Worm (Caenorhabditis elegans) whole organism, L1 larva: ENCODE data around the gene T02H6.10.
A peak's percentile ranks its signal among the peaks of the same experiment; 100 is the strongest.

Experiments
- C04F5.9 ChIP-seq: sonication (generic microtip); optimal IDR thresholded peaks from 2 replicates; lab custom pipeline; 2016; ENCODE audit warnings: missing genetic modification characterization, missing compliant biosample characterization
- F16B12.6 ChIP-seq: fragments of 150-350 bp; optimal IDR thresholded peaks from 2 replicates; lab custom pipeline; 2014; ENCODE audit warnings: missing biosample characterization, missing genetic modification characterization
- aly-2 ChIP-seq: fragments of 150-350 bp; optimal IDR thresholded peaks from 2 replicates; lab custom pipeline; 2014; ENCODE audit warnings: missing biosample characterization, missing genetic modification characterization
- ceh-82 ChIP-seq, 3 experiments: fragments of 150-350 bp in 1 of 3; sonication (generic microtip) in 2 of 3; optimal IDR thresholded peaks; 2 replicates each; lab custom pipeline; 2014 to 2017; ENCODE audit warnings: missing biosample characterization in 3 of 3, missing genetic modification characterization in 3 of 3
- ceh-88 ChIP-seq: fragments of 200-800 bp; sonication (Bioruptor generic); IDR thresholded peaks from 2 replicates; pipeline ENCODE4 v1.3.6; 2022; ENCODE audit warnings: missing genetic modification characterization, missing compliant biosample characterization
- dpl-1 ChIP-seq, 3 experiments: fragments of 150-350 bp in 2 of 3; sonication (generic microtip) in 1 of 3; optimal IDR thresholded peaks; 2 replicates each; lab custom pipeline; 2014 to 2017; ENCODE audit warnings: missing biosample characterization in 3 of 3, missing genetic modification characterization in 3 of 3, missing genetic modification reagents in 3 of 3
- efl-1 ChIP-seq, 4 experiments: fragments of 150-350 bp; optimal IDR thresholded peaks in 3 of 4; peaks in 1 of 4; 1 replicate in 1 of 4; 2 replicates in 3 of 4; lab custom pipeline; 2014; ENCODE audit warnings: missing biosample characterization in 2 of 4, missing genetic modification characterization in 2 of 4, missing genetic modification reagents in 2 of 4
- egl-27 ChIP-seq, 2 experiments: fragments of 150-350 bp in 1 of 2; sonication (generic microtip); optimal IDR thresholded peaks; 3 replicates each; lab custom pipeline; 2017 to 2018; ENCODE audit warnings: missing biosample characterization in 2 of 2, missing genetic modification characterization in 2 of 2, missing genetic modification reagents in 2 of 2
- elt-3 ChIP-seq, 6 experiments: fragments of 150-350 bp in 1 of 6; sonication (generic microtip); optimal IDR thresholded peaks; 2 replicates each; lab custom pipeline; 2017 to 2018; ENCODE audit warnings: missing biosample characterization in 6 of 6, missing genetic modification characterization in 6 of 6, inconsistent platforms in 1 of 6
- fkh-10 ChIP-seq: sonication (generic microtip); optimal IDR thresholded peaks from 2 replicates; lab custom pipeline; 2017; ENCODE audit warnings: missing biosample characterization, missing genetic modification reagents, missing genetic modification characterization
- grh-1 ChIP-seq: fragments of 200-800 bp; sonication (Bioruptor generic); IDR thresholded peaks from 2 replicates; pipeline ENCODE4 v1.3.6; 2022; ENCODE audit warnings: missing genetic modification reagents, missing genetic modification characterization, missing compliant biosample characterization
- hpl-2 ChIP-seq: fragments of 150-350 bp; optimal IDR thresholded peaks from 2 replicates; lab custom pipeline; 2014; ENCODE audit warnings: missing biosample characterization, missing genetic modification reagents, missing genetic modification characterization
- isw-1 ChIP-seq: fragments of 200-800 bp; sonication (Bioruptor generic); IDR thresholded peaks from 2 replicates; pipeline ENCODE4 v1.3.6; 2022; ENCODE audit warnings: missing genetic modification characterization, missing compliant biosample characterization
- lin-14 ChIP-seq: fragments of 200-800 bp; sonication (Bioruptor generic); optimal IDR thresholded peaks from 2 replicates; lab custom pipeline; 2018; ENCODE audit warnings: mild to moderate bottlenecking, missing genetic modification characterization, moderate library complexity, missing compliant biosample characterization
- lin-15B ChIP-seq: fragments of 150-350 bp; sonication (generic microtip); optimal IDR thresholded peaks from 3 replicates; lab custom pipeline; 2014; ENCODE audit warnings: missing biosample characterization, missing genetic modification characterization
- lin-35 ChIP-seq, 2 experiments: fragments of 150-350 bp; optimal IDR thresholded peaks; 2 replicates each; lab custom pipeline; 2014; ENCODE audit warnings: missing biosample characterization in 2 of 2, missing genetic modification characterization in 2 of 2, missing genetic modification reagents in 2 of 2
- lin-39 ChIP-seq: fragments of 150-350 bp; optimal IDR thresholded peaks from 2 replicates; lab custom pipeline; 2014; ENCODE audit warnings: missing biosample characterization, missing genetic modification reagents, missing genetic modification characterization
- lir-3 ChIP-seq: sonication (generic microtip); optimal IDR thresholded peaks from 2 replicates; lab custom pipeline; 2016; ENCODE audit warnings: mild to moderate bottlenecking, missing genetic modification characterization, moderate library complexity, missing compliant biosample characterization; ENCODE audit not compliant: poor library complexity
- lsy-2 ChIP-seq, 2 experiments: fragments of 150-350 bp; optimal IDR thresholded peaks; 2 replicates each; lab custom pipeline; 2014; ENCODE audit warnings: missing biosample characterization in 2 of 2, missing genetic modification characterization in 2 of 2
- mab-9 ChIP-seq: fragments of 200-800 bp; sonication (Bioruptor generic); IDR thresholded peaks from 2 replicates; pipeline ENCODE4 v1.3.6; 2022; ENCODE audit warnings: missing genetic modification reagents, missing genetic modification characterization, missing compliant biosample characterization
- mef-2 ChIP-seq: fragments of 150-350 bp; optimal IDR thresholded peaks from 2 replicates; lab custom pipeline; 2014; ENCODE audit warnings: missing biosample characterization, missing genetic modification characterization
- mep-1 ChIP-seq: fragments of 150-350 bp; optimal IDR thresholded peaks from 2 replicates; lab custom pipeline; 2014; ENCODE audit warnings: missing biosample characterization, missing genetic modification characterization
- nhr-12 ChIP-seq: sonication (generic microtip); optimal IDR thresholded peaks from 2 replicates; lab custom pipeline; 2017; ENCODE audit warnings: missing biosample characterization, missing genetic modification characterization
- nhr-20 ChIP-seq: sonication (generic microtip); optimal IDR thresholded peaks from 2 replicates; lab custom pipeline; 2016; ENCODE audit warnings: mild to moderate bottlenecking, missing genetic modification characterization, missing compliant biosample characterization
- nhr-47 ChIP-seq: sonication (generic microtip); optimal IDR thresholded peaks from 2 replicates; lab custom pipeline; 2016; ENCODE audit warnings: mild to moderate bottlenecking, missing genetic modification characterization, moderate library complexity, missing compliant biosample characterization
- nhr-76 ChIP-seq: sonication (generic microtip); optimal IDR thresholded peaks from 2 replicates; lab custom pipeline; 2017; ENCODE audit warnings: missing biosample characterization, missing genetic modification characterization
- nhr-85 ChIP-seq: sonication (generic microtip); peaks from one replicate; lab custom pipeline; 2016; ENCODE audit warnings: missing genetic modification characterization, inconsistent platforms, missing compliant biosample characterization
- pag-3 ChIP-seq: sonication (generic microtip); optimal IDR thresholded peaks from 2 replicates; lab custom pipeline; 2017; ENCODE audit warnings: missing genetic modification characterization, mild to moderate bottlenecking, missing compliant biosample characterization, antibody characterized with exemption, borderline replicate concordance; ENCODE audit not compliant: insufficient read depth
- rnt-1 ChIP-seq: sonication (generic microtip); optimal IDR thresholded peaks from 2 replicates; lab custom pipeline; 2016; ENCODE audit warnings: mild to moderate bottlenecking, missing genetic modification characterization, moderate library complexity, missing compliant biosample characterization
- skn-1 ChIP-seq: fragments of 150-350 bp; optimal IDR thresholded peaks from 2 replicates; lab custom pipeline; 2014; ENCODE audit warnings: missing biosample characterization, missing genetic modification characterization
- sox-4 ChIP-seq: sonication (generic microtip); optimal IDR thresholded peaks from 2 replicates; lab custom pipeline; 2016; ENCODE audit warnings: missing genetic modification characterization, missing compliant biosample characterization
- swsn-7 ChIP-seq: sonication (generic microtip); optimal IDR thresholded peaks from 2 replicates; lab custom pipeline; 2016; ENCODE audit warnings: missing genetic modification characterization, missing compliant biosample characterization
- tbx-2 ChIP-seq: sonication (generic microtip); optimal IDR thresholded peaks from 2 replicates; lab custom pipeline; 2016; ENCODE audit warnings: missing genetic modification characterization, missing compliant biosample characterization
- unc-86 ChIP-seq: sonication (generic microtip); optimal IDR thresholded peaks from 2 replicates; lab custom pipeline; 2016; ENCODE audit warnings: missing genetic modification characterization, missing compliant biosample characterization
- unc-98 ChIP-seq: fragments of 200-800 bp; sonication (Bioruptor generic); IDR thresholded peaks from 2 replicates; pipeline ENCODE4 v1.3.6; 2022; ENCODE audit warnings: missing genetic modification characterization, missing compliant biosample characterization
- xbp-1 ChIP-seq: sonication (generic microtip); optimal IDR thresholded peaks from 2 replicates; lab custom pipeline; 2016; ENCODE audit warnings: missing genetic modification characterization, missing compliant biosample characterization
- ztf-4 ChIP-seq: fragments of 150-350 bp; optimal IDR thresholded peaks from 2 replicates; lab custom pipeline; 2014; ENCODE audit warnings: missing biosample characterization, missing genetic modification characterization

T02H6.10 gene

DNA sequence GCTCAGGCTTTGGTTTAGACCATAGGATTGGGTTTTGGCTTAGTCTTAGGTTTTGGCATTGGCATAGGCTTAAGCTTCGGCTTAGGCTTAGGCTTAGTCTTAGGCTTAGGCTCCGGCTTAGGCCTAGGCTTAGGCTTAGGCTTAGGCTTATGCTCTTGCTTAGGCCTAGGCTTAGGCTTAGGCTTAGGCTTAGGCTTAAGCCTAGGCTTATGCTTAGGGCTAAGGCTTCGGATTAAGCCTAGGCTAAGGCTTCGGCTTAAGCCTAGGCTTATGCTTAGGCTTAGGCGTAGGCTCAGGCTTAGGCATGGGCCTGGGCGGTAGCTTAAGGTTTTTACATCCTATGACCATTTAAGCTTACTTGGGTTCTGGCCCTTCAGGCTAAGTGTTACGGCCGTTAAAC lies 29.2 kb downstream of the T02H6.10 start:
- no peak for TF ChIP-seq egl-27 (tag; optimal IDR thresholded peaks at IDR 0.05; lab: Kevin White, UChicago)
- no peak for TF ChIP-seq hpl-2 (GFP tag; lab: Kevin White, UChicago)
- TF ChIP-seq C04F5.9 (tag; lab: Kevin White, UChicago) = no peak
- no peak for TF ChIP-seq nhr-76 (tag; lab: Kevin White, UChicago)
- TF ChIP-seq mep-1 (tag; lab: Kevin White, UChicago) = no peak
- TF ChIP-seq ceh-88 (GFP tag; lab: Robert Waterston, UW) = no peak
- no peak for TF ChIP-seq lin-39 (tag; lab: Kevin White, UChicago)
- no peak for TF ChIP-seq ceh-82 (tag; optimal IDR thresholded peaks at IDR 0.05; lab: Kevin White, UChicago)
- TF ChIP-seq sox-4 (tag; lab: Kevin White, UChicago) = no peak
- TF ChIP-seq mab-9 (GFP tag; lab: Robert Waterston, UW) = no peak
- no peak for TF ChIP-seq aly-2 (tag; lab: Kevin White, UChicago)
- TF ChIP-seq lin-15B (tag; lab: Kevin White, UChicago) = no peak
- TF ChIP-seq ztf-4 (tag; lab: Kevin White, UChicago) = no peak
- TF ChIP-seq lir-3 = no peak
- TF ChIP-seq pag-3 (tag; lab: Kevin White, UChicago) = no peak
- no peak for TF ChIP-seq mef-2 (tag; lab: Kevin White, UChicago)
- no peak for TF ChIP-seq nhr-20 (tag; lab: Kevin White, UChicago)

DNA sequence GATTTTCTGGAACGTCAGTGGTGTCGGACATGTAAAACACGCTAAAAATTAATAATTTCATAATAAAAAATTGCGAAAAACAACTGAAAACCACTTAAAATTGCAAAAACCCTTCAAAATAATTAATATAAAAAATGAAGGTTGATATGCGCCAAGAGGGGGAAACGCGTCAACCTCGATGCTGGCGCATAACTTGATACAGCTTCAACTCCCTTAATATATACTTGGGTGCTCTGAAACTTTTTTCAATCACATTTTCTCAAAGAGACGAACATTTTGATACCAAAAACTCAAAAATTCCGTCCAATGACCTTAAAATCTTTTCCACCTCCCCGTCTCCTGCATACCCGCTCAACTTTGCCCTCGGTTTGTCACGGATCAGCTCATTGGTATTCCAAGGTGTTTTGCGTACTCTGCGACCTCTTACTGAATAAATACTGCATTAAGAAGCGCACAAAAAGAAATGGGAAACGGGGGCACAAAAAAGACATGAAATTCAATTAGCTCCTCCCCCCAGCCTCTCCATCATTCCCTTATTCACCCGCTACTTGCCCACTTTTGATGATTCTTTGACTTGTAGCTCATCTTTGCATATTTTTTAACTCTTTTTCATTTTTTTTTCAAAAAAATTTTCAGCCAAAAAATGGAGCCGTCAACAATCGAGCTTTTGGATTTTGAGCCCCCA lies 30.0 kb downstream of the T02H6.10 start, which contains the start of the genes K07E8.7 and frpr-14:
Gene K07E8.7, minus strand, starts transcription at position 47 of the 685 bp plus-strand sequence.
Gene frpr-14, plus strand, starts transcription at position 635 of the 685 bp plus-strand sequence.
- TF ChIP-seq dpl-1 (GFP tag; optimal IDR thresholded peaks at IDR 0.05; lab: Kevin White, UChicago) = peak in 2 of 3 experiments; percentile 37 to 47
- no peak for TF ChIP-seq nhr-76 (tag; lab: Kevin White, UChicago)
- no peak for TF ChIP-seq F16B12.6 (tag; lab: Kevin White, UChicago)
- peak; percentile 30 to 35 for TF ChIP-seq efl-1 (optimal IDR thresholded peaks at IDR 0.05; lab: Kevin White, UChicago)
- TF ChIP-seq efl-1 (GFP tag; optimal IDR thresholded peaks at IDR 0.05 in 1 of 2; lab: Kevin White, UChicago) = peak; percentile 50 to 90
- peak; percentile 16 for TF ChIP-seq nhr-20 (tag; lab: Kevin White, UChicago)
- TF ChIP-seq unc-86 = peak; percentile 6
- peak; percentile 47 for TF ChIP-seq fkh-10 (GFP tag; lab: Kevin White, UChicago)
- no peak for TF ChIP-seq C04F5.9 (tag; lab: Kevin White, UChicago)
- TF ChIP-seq nhr-47 (tag; lab: Kevin White, UChicago) = peak; percentile 56
- TF ChIP-seq nhr-12 (tag; lab: Kevin White, UChicago) = no peak
- TF ChIP-seq nhr-85 = peak; percentile 71
- TF ChIP-seq mep-1 (tag; lab: Kevin White, UChicago) = peak; percentile 26
- TF ChIP-seq swsn-7 (tag; lab: Kevin White, UChicago) = peak; percentile 29
- TF ChIP-seq tbx-2 = peak; percentile 4
- TF ChIP-seq lsy-2 (tag; optimal IDR thresholded peaks at IDR 0.05; lab: Kevin White, UChicago) = peak; percentile 35 to 64
- no peak for TF ChIP-seq rnt-1 (tag; lab: Kevin White, UChicago)
- no peak for TF ChIP-seq unc-98
- TF ChIP-seq lin-35 (GFP tag; optimal IDR thresholded peaks at IDR 0.05; lab: Kevin White, UChicago) = peak; percentile 52 to 64
- peak; percentile 5 for TF ChIP-seq skn-1 (tag; lab: Kevin White, UChicago)
- peak; percentile 28 for TF ChIP-seq xbp-1
- TF ChIP-seq elt-3 (tag; optimal IDR thresholded peaks at IDR 0.05; lab: Kevin White, UChicago) = peak in 1 of 6 experiments; percentile 5
- peak; percentile 38 for TF ChIP-seq lin-14 (GFP tag; lab: Kevin White, UChicago)
- TF ChIP-seq grh-1 (GFP tag; lab: Robert Waterston, UW) = peak; percentile 28; the same call in 1 of the 2 replicates
- peak; percentile 96 for TF ChIP-seq isw-1 (GFP tag; lab: Robert Waterston, UW)
